Fruit fly (Drosophila melanogaster): ENCODE data around the gene CG45095.

The CG45095 gene

dm6 chr3R:25056488-25057157 is 45.7 kb upstream of the CG45095 start (continued):
- TF ChIP-seq CG9215 (GFP tag; IDR thresholded peaks at IDR 0.05) (no peak), CG8478 (optimal IDR thresholded peaks at IDR 0.05) (no peak), pnt (GFP tag; optimal IDR thresholded peaks at IDR 0.05) (no peak), Trl (optimal IDR thresholded peaks at IDR 0.05) (peak in 1 of 2 experiments; percentile 35), Trl (GFP tag; optimal IDR thresholded peaks at IDR 0.05) (no peak), kay (GFP tag; optimal IDR thresholded peaks at IDR 0.05) (peak; percentile 8), CG12769 (tag; optimal IDR thresholded peaks at IDR 0.05) (peak; percentile 93), grn (GFP tag; optimal IDR thresholded peaks at IDR 0.05) (peak; percentile 65), bigmax (GFP tag; optimal IDR thresholded peaks at IDR 0.05) (no peak), croc (GFP tag; conservative IDR thresholded peaks at IDR 0.05) (no peak), eve (GFP tag; optimal IDR thresholded peaks at IDR 0.05) (peak in 1 of 2 experiments; percentile 69), chm (GFP tag; IDR thresholded peaks at IDR 0.05) (no peak), CG18476 (GFP tag; optimal IDR thresholded peaks at IDR 0.05) (no peak), CG12659 (GFP tag; optimal IDR thresholded peaks at IDR 0.05) (no peak), Rfx (GFP tag; IDR thresholded peaks at IDR 0.05) (peak; percentile 44; the same call in 1 of the 2 replicates), CG17361 (GFP tag; IDR thresholded peaks at IDR 0.05) (no peak), CG14965 (GFP tag; optimal IDR thresholded peaks at IDR 0.05; ENCODE audit: borderline replicate concordance) (no peak), seq (GFP tag; IDR thresholded peaks at IDR 0.05) (no peak), CG31388 (GFP tag; optimal IDR thresholded peaks at IDR 0.05) (no peak), ab (GFP tag; optimal IDR thresholded peaks at IDR 0.05) (no peak), sob (GFP tag; IDR thresholded peaks at IDR 0.05) (no peak), CG15696 (tag; optimal IDR thresholded peaks at IDR 0.05) (no peak), CG11723 (GFP tag; optimal IDR thresholded peaks at IDR 0.05) (no peak), CG10654 (GFP tag; optimal IDR thresholded peaks at IDR 0.05) (no peak), B-H1 (GFP tag; IDR thresholded peaks at IDR 0.05) (no peak), kah (GFP tag; optimal IDR thresholded peaks at IDR 0.05) (peak; percentile 97), CG42726 (GFP tag; IDR thresholded peaks at IDR 0.05; ENCODE audit: partially characterized antibody) (no peak), scrt (GFP tag; optimal IDR thresholded peaks at IDR 0.05) (peak; percentile 28), chn (GFP tag; optimal IDR thresholded peaks at IDR 0.05) (no peak), ase (GFP tag; IDR thresholded peaks at IDR 0.05) (no peak), vnd (GFP tag; IDR thresholded peaks at IDR 0.05; ENCODE audit: partially characterized antibody) (no peak), zfh1 (GFP tag; IDR thresholded peaks at IDR 0.05) (no peak), CG1602 (GFP tag; optimal IDR thresholded peaks at IDR 0.05) (no peak), cg (GFP tag; optimal IDR thresholded peaks at IDR 0.05) (peak; percentile 52), Gsc (GFP tag; IDR thresholded peaks at IDR 0.05) (no peak), CG12071 (GFP tag; optimal IDR thresholded peaks at IDR 0.05) (no peak), Hr78 (GFP tag; optimal IDR thresholded peaks at IDR 0.05) (no peak), CG14667 (GFP tag; IDR thresholded peaks at IDR 0.05) (no peak)

dm6 chr3R:25060462-25060861 is 41.9 kb upstream of the CG45095 start:
- TF ChIP-seq Pdp1 (GFP tag; optimal IDR thresholded peaks at IDR 0.05) (peak in 1 of 2 experiments; percentile 54), CG3838 (GFP tag; optimal IDR thresholded peaks at IDR 0.05) (no peak), Vsx1 (GFP tag; optimal IDR thresholded peaks at IDR 0.05) (peak; percentile 71), ap (GFP tag; IDR thresholded peaks at IDR 0.05) (no peak), CG11247 (GFP tag; IDR thresholded peaks at IDR 0.05) (no peak)

All from whole organism, embryonic.